Worm (Caenorhabditis elegans) whole organism, L4 larva: ENCODE results near the gene Y116A8A.6.
"Not testable (repeated sequence)": the region's sequence is repeated elsewhere in the genome, so short reads cannot be mapped to it uniquely, and the experiment has no call there.

Experiments
- D1046.2 ChIP-seq: fragments of 200-800 bp; sonication (Bioruptor generic); IDR thresholded peaks from 2 replicates; pipeline ENCODE4 v1.3.6; 2022; ENCODE audit warnings: missing genetic modification characterization, missing compliant biosample characterization
- F26F4.8 ChIP-seq: fragments of 200-800 bp; sonication (Bioruptor generic); conservative IDR thresholded peaks from 2 replicates; pipeline ENCODE4 v1.3.6; 2022; ENCODE audit warnings: missing genetic modification characterization, missing compliant biosample characterization
- F44E2.7 ChIP-seq: fragments of 200-800 bp; sonication (Bioruptor generic); IDR thresholded peaks from 2 replicates; pipeline ENCODE4 v2.1.2; 2022; ENCODE audit warnings: missing genetic modification characterization, missing compliant biosample characterization
- T20F7.1 ChIP-seq: fragments of 200-800 bp; sonication (Bioruptor generic); optimal IDR thresholded peaks from 2 replicates; lab custom pipeline; 2018; ENCODE audit warnings: mild to moderate bottlenecking, missing genetic modification characterization, missing compliant biosample characterization
- Y105C5A.15 ChIP-seq: fragments of 200-800 bp; sonication (Bioruptor generic); IDR thresholded peaks from 2 replicates; pipeline ENCODE4 v1.3.6; 2022; ENCODE audit warnings: missing genetic modification characterization, missing compliant biosample characterization
- Y75B8A.6 ChIP-seq: fragments of 200-800 bp; sonication (Bioruptor generic); IDR thresholded peaks from 2 replicates; pipeline ENCODE4 v1.3.6; 2022; ENCODE audit warnings: missing genetic modification reagents, missing genetic modification characterization, missing compliant biosample characterization
- ZK337.2 ChIP-seq: fragments of 200-800 bp; sonication (Bioruptor generic); IDR thresholded peaks from 2 replicates; pipeline ENCODE4 v1.3.6; 2022; ENCODE audit warnings: missing genetic modification reagents, missing genetic modification characterization, missing compliant biosample characterization
- arid-1 ChIP-seq: fragments of 200-800 bp; sonication (Bioruptor generic); conservative IDR thresholded peaks from 2 replicates; pipeline ENCODE4 v1.3.6; 2022; ENCODE audit warnings: missing genetic modification reagents, missing genetic modification characterization, missing compliant biosample characterization
- ceh-28 ChIP-seq: fragments of 150-350 bp; optimal IDR thresholded peaks from 2 replicates; lab custom pipeline; 2014; ENCODE audit warnings: missing biosample characterization, missing genetic modification reagents, missing genetic modification characterization
- ctbp-1 ChIP-seq: fragments of 200-800 bp; sonication (Bioruptor generic); IDR thresholded peaks from 2 replicates; pipeline ENCODE4 v1.3.6; 2022; ENCODE audit warnings: missing genetic modification reagents, missing genetic modification characterization, missing compliant biosample characterization
- dmd-6 ChIP-seq: fragments of 200-800 bp; sonication (Bioruptor generic); IDR thresholded peaks from 2 replicates; pipeline ENCODE4 v1.3.6; 2022; ENCODE audit warnings: missing genetic modification reagents, missing genetic modification characterization, missing compliant biosample characterization
- dmd-9 ChIP-seq: fragments of 200-800 bp; sonication (Bioruptor generic); IDR thresholded peaks from 2 replicates; pipeline ENCODE4 v1.3.6; 2022; ENCODE audit warnings: missing genetic modification reagents, missing genetic modification characterization, missing compliant biosample characterization
- dve-1 ChIP-seq: sonication (generic microtip); optimal IDR thresholded peaks from 2 replicates; lab custom pipeline; 2017; ENCODE audit warnings: antibody characterized with exemption, mild to moderate bottlenecking, missing genetic modification characterization, missing compliant biosample characterization; ENCODE audit not compliant: insufficient read depth
- egl-43 ChIP-seq: fragments of 200-800 bp; sonication (Bioruptor generic); IDR thresholded peaks from 2 replicates; pipeline ENCODE4 v1.3.6; 2022; ENCODE audit warnings: missing genetic modification reagents, missing genetic modification characterization, missing compliant biosample characterization
- hif-1 ChIP-seq, 2 experiments: sonication (generic microtip); optimal IDR thresholded peaks; 2 replicates each; lab custom pipeline; 2016 to 2017; ENCODE audit warnings: missing compliant biosample characterization in 2 of 2, missing genetic modification characterization in 2 of 2, missing genetic modification reagents in 2 of 2, missing genotype in 2 of 2, mild to moderate bottlenecking in 1 of 2
- hlh-11 ChIP-seq: fragments of 200-800 bp; sonication (Bioruptor generic); optimal IDR thresholded peaks from 2 replicates; lab custom pipeline; 2018; ENCODE audit warnings: mild to moderate bottlenecking, missing genetic modification characterization, missing compliant biosample characterization
- lim-7 ChIP-seq: fragments of 200-800 bp; sonication (Bioruptor generic); IDR thresholded peaks from 2 replicates; pipeline ENCODE4 v1.3.6; 2022; ENCODE audit warnings: missing genetic modification characterization, missing compliant biosample characterization
- lin-1 ChIP-seq: fragments of 200-800 bp; sonication (Bioruptor generic); IDR thresholded peaks from 2 replicates; pipeline ENCODE4 v1.3.6; 2022; ENCODE audit warnings: missing genetic modification reagents, missing genetic modification characterization, missing compliant biosample characterization
- lin-38 ChIP-seq: fragments of 200-800 bp; sonication (Bioruptor generic); IDR thresholded peaks from 2 replicates; pipeline ENCODE4 v1.3.6; 2022; ENCODE audit warnings: missing genetic modification reagents, missing genetic modification characterization, missing compliant biosample characterization
- lsy-2 ChIP-seq, 2 experiments: fragments of 150-350 bp in 1 of 2; sonication (generic microtip) in 1 of 2; optimal IDR thresholded peaks; 2 replicates each; lab custom pipeline; 2014 to 2017; ENCODE audit warnings: missing biosample characterization in 2 of 2, missing genetic modification characterization in 2 of 2
- madf-5 ChIP-seq, 2 experiments: fragments of 200-800 bp; sonication (Bioruptor generic); IDR thresholded peaks; 2 replicates each; pipeline ENCODE4 v1.3.6; 2022; ENCODE audit warnings: missing compliant biosample characterization in 2 of 2, missing genetic modification characterization in 2 of 2
- mdt-29 ChIP-seq: fragments of 200-800 bp; sonication (Bioruptor generic); IDR thresholded peaks from 2 replicates; pipeline ENCODE4 v1.3.6; 2022; ENCODE audit warnings: missing genetic modification reagents, missing genetic modification characterization, missing compliant biosample characterization
- mep-1 ChIP-seq: fragments of 150-350 bp; sonication (generic microtip); optimal IDR thresholded peaks from 3 replicates; lab custom pipeline; 2014; ENCODE audit warnings: missing biosample characterization, missing genetic modification characterization
- nhr-102 ChIP-seq: sonication (generic microtip); optimal IDR thresholded peaks from 2 replicates; lab custom pipeline; 2016; ENCODE audit warnings: mild to moderate bottlenecking, missing genetic modification characterization, moderate library complexity, missing compliant biosample characterization
- nhr-237 ChIP-seq: sonication (generic microtip); optimal IDR thresholded peaks from 2 replicates; lab custom pipeline; 2017; ENCODE audit warnings: missing biosample characterization, missing genetic modification characterization
- nhr-41 ChIP-seq: fragments of 200-800 bp; sonication (Bioruptor generic); IDR thresholded peaks from 2 replicates; pipeline ENCODE4 v1.3.6; 2022; ENCODE audit warnings: missing genetic modification reagents, missing genetic modification characterization, missing compliant biosample characterization
- nhr-42 ChIP-seq: fragments of 200-800 bp; sonication (Bioruptor generic); IDR thresholded peaks from 2 replicates; pipeline ENCODE4 v1.3.6; 2022; ENCODE audit warnings: missing genetic modification characterization, missing compliant biosample characterization
- pha-4 ChIP-seq, 2 experiments: fragments of 150-350 bp in 1 of 2; fragments of 200-800 bp in 1 of 2; sonication (Bioruptor generic) in 1 of 2; IDR thresholded peaks in 1 of 2; optimal IDR thresholded peaks in 1 of 2; 2 replicates each; pipeline versions ENCODE4 v1.3.6 to Lab custom; 2014 to 2022; ENCODE audit warnings: missing genetic modification characterization in 2 of 2, missing genetic modification reagents in 2 of 2, missing biosample characterization in 1 of 2, missing compliant biosample characterization in 1 of 2
- snpc-1.2 ChIP-seq: fragments of 200-800 bp; sonication (Bioruptor generic); IDR thresholded peaks from 2 replicates; pipeline ENCODE4 v1.3.6; 2022; ENCODE audit warnings: missing genetic modification reagents, missing genetic modification characterization, missing compliant biosample characterization
- tag-97 ChIP-seq: fragments of 200-800 bp; sonication (Bioruptor generic); IDR thresholded peaks from 2 replicates; pipeline ENCODE4 v1.3.6; 2022; ENCODE audit warnings: missing genetic modification characterization, missing compliant biosample characterization
- vab-7 ChIP-seq: fragments of 200-800 bp; sonication (Bioruptor generic); IDR thresholded peaks from 2 replicates; pipeline ENCODE4 v1.3.6; 2022; ENCODE audit warnings: missing genetic modification reagents, missing genetic modification characterization, missing compliant biosample characterization
- zfp-3 ChIP-seq: fragments of 200-800 bp; sonication (Bioruptor generic); conservative IDR thresholded peaks from 2 replicates; pipeline ENCODE4 v1.3.6; 2022; ENCODE audit warnings: missing genetic modification reagents, missing genetic modification characterization, missing compliant biosample characterization

The Y116A8A.6 gene

ce11 chrIV:16845376-16845775 lies 16.8 kb upstream of the Y116A8A.6 start (continued):
- TF ChIP-seq hlh-11 (tag; lab: Kevin White, UChicago), result peak; percentile 45
- TF ChIP-seq F44E2.7 (GFP tag; lab: Robert Waterston, UW), result 0 out of 2 replicates have a peak, but pooled peaks have one; percentile 21
- TF ChIP-seq ctbp-1 (GFP tag; lab: Robert Waterston, UW), result peak; percentile 94
- peak; percentile 37 for TF ChIP-seq dve-1 (tag; lab: Kevin White, UChicago)
- TF ChIP-seq arid-1 (GFP tag; lab: Robert Waterston, UW), result peak; percentile 93
- peak in 1 of 2 experiments; percentile 3 for TF ChIP-seq hif-1 (tag; optimal IDR thresholded peaks at IDR 0.05; lab: Kevin White, UChicago)
- peak; percentile 97 for TF ChIP-seq tag-97 (GFP tag; lab: Robert Waterston, UW)
- TF ChIP-seq zfp-3, result peak; percentile 98
- TF ChIP-seq dmd-6 (GFP tag; lab: Robert Waterston, UW), result peak; percentile 97
- TF ChIP-seq D1046.2, result peak; percentile 97
- peak; percentile 23 for TF ChIP-seq mep-1 (tag; lab: Kevin White, UChicago)
- TF ChIP-seq egl-43, result peak; percentile 93
- peak; percentile 97 for TF ChIP-seq mdt-29 (GFP tag; lab: Robert Waterston, UW)
- peak; percentile 90 for TF ChIP-seq nhr-41 (GFP tag; lab: Robert Waterston, UW)
- peak; percentile 27 to 70 for TF ChIP-seq lsy-2 (tag; optimal IDR thresholded peaks at IDR 0.05; lab: Kevin White, UChicago)
- peak; percentile 96 for TF ChIP-seq lin-38 (GFP tag; lab: Robert Waterston, UW)
- peak; percentile 95 for TF ChIP-seq Y75B8A.6 (GFP tag; lab: Robert Waterston, UW)
- peak in 1 of 2 experiments; percentile 90; a peak in 1 of 4 replicates for TF ChIP-seq madf-5 (GFP tag; IDR thresholded peaks at IDR 0.05; lab: Robert Waterston, UW)
- TF ChIP-seq pha-4 (GFP tag; IDR thresholded peaks at IDR 0.05; lab: Robert Waterston, UW), result peak; percentile 97
- not testable (repeated sequence) for TF ChIP-seq pha-4 (tag; optimal IDR thresholded peaks at IDR 0.05; lab: Kevin White, UChicago)
- peak; percentile 55; the same call in 1 of the 2 replicates for TF ChIP-seq Y105C5A.15 (GFP tag; lab: Robert Waterston, UW)
- 0 out of 2 replicates have a peak, but pooled peaks have one; percentile 29 for TF ChIP-seq F26F4.8 (GFP tag; lab: Robert Waterston, UW)
- TF ChIP-seq T20F7.1 (GFP tag; lab: Kevin White, UChicago), result peak; percentile 64
- peak; percentile 95 for TF ChIP-seq vab-7 (GFP tag; lab: Robert Waterston, UW)
- TF ChIP-seq ZK337.2 (GFP tag; lab: Robert Waterston, UW), result peak; percentile 86
- TF ChIP-seq nhr-42 (GFP tag; lab: Robert Waterston, UW), result peak; percentile 99
- peak; percentile 96 for TF ChIP-seq lin-1 (GFP tag; lab: Robert Waterston, UW)
- TF ChIP-seq nhr-102 (tag; lab: Kevin White, UChicago), result peak; percentile 46
- TF ChIP-seq dmd-9 (GFP tag; lab: Robert Waterston, UW), result peak; percentile 99

- TF ChIP-seq vab-7 (GFP tag; lab: Robert Waterston, UW) (0 out of 2 replicates have a peak, but pooled peaks have one; percentile 12), lim-7 (peak; percentile 54; the same call in 1 of the 2 replicates), lin-38 (GFP tag; lab: Robert Waterston, UW) (peak; percentile 21; the same call in 1 of the 2 replicates), snpc-1.2 (GFP tag; lab: Robert Waterston, UW) (peak; percentile 90)
Measured at ce11 chrIV:16843563-16843962, 15.0 kb upstream of the Y116A8A.6 start.

DNA sequence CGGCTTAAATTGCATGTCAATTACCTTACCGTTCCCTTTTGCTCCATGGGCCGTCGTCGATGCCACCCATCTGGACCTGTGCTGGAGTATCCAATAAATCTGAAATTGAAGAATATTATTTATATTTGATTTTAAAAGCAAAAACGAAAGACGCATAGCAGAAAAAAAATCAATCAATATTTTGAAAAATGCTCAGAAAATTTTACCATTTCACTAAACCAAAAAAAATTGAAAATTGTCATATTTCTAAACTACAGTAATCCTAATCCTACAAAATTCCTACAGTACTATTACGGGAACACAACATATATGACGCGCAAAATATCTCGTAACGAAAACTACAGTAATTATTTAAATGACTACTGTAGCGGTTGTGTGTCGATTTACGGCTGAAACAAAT lies 14.3 kb upstream of the Y116A8A.6 start, which contains the start of gene Y116A8A.150:
Gene Y116A8A.150 (minus strand): TSS at position 101 of the 400 bp plus-strand sequence.
- not testable (repeated sequence) for TF ChIP-seq dve-1, nhr-237, ceh-28 (tag; lab: Kevin White, UChicago)

- TF ChIP-seq ctbp-1 (GFP tag; lab: Robert Waterston, UW), result no peak
Measured at ce11 chrIV:16831366-16831765, 2.8 kb upstream of the Y116A8A.6 start, which contains the start of gene clec-194. Gene clec-194 (plus strand): TSS chrIV:16831666.
